Worm (Caenorhabditis elegans) whole organism, L2 larva: ENCODE measurements around the gene F53A10.2.

ENCODE experiments used
- aly-2 ChIP-seq: fragments of 150-350 bp; optimal IDR thresholded peaks from 2 replicates; lab custom pipeline; 2014; ENCODE audit warnings: missing biosample characterization, missing genetic modification characterization
- blmp-1 ChIP-seq: sonication (generic microtip); optimal IDR thresholded peaks from 2 replicates; lab custom pipeline; 2017; ENCODE audit warnings: missing genetic modification characterization, mild to moderate bottlenecking, missing compliant biosample characterization, antibody characterized with exemption, moderate library complexity; ENCODE audit not compliant: insufficient read depth
- ceh-82 ChIP-seq: fragments of 150-350 bp; optimal IDR thresholded peaks from 2 replicates; lab custom pipeline; 2014; ENCODE audit warnings: missing biosample characterization, missing genetic modification characterization
- elt-1 ChIP-seq: fragments of 150-350 bp; optimal IDR thresholded peaks from 2 replicates; lab custom pipeline; 2014; ENCODE audit warnings: missing biosample characterization, missing genetic modification characterization
- elt-3 ChIP-seq: sonication (generic microtip); optimal IDR thresholded peaks from 2 replicates; lab custom pipeline; 2017; ENCODE audit warnings: missing biosample characterization, missing genetic modification characterization
- fos-1 ChIP-seq: fragments of 150-350 bp; optimal IDR thresholded peaks from 2 replicates; lab custom pipeline; 2014; ENCODE audit warnings: missing biosample characterization, missing genetic modification characterization
- lin-13 ChIP-seq: fragments of 150-350 bp; optimal IDR thresholded peaks from 2 replicates; lab custom pipeline; 2014; ENCODE audit warnings: missing biosample characterization, missing genetic modification reagents, missing genetic modification characterization
- lsy-2 ChIP-seq, 2 experiments: fragments of 150-350 bp in 1 of 2; sonication (generic microtip) in 1 of 2; optimal IDR thresholded peaks; 2 replicates each; lab custom pipeline; 2014 to 2017; ENCODE audit warnings: missing biosample characterization in 2 of 2, missing genetic modification characterization in 2 of 2
- mdl-1 ChIP-seq, 2 experiments: fragments of 150-350 bp in 1 of 2; sonication (generic microtip) in 1 of 2; optimal IDR thresholded peaks; 2 replicates each; lab custom pipeline; 2017; ENCODE audit warnings: missing biosample characterization in 2 of 2, missing genetic modification characterization in 2 of 2
- nhr-10 ChIP-seq: sonication (generic microtip); optimal IDR thresholded peaks from 2 replicates; lab custom pipeline; 2017; ENCODE audit warnings: missing biosample characterization, missing genetic modification characterization
- skn-1 ChIP-seq: sonication (generic microtip); optimal IDR thresholded peaks from 2 replicates; lab custom pipeline; 2017; ENCODE audit warnings: missing biosample characterization, missing genetic modification characterization
- zag-1 ChIP-seq: fragments of 150-350 bp; optimal IDR thresholded peaks from 2 replicates; lab custom pipeline; 2014; ENCODE audit warnings: missing biosample characterization, missing genetic modification characterization
- ztf-4 ChIP-seq: fragments of 150-350 bp; optimal IDR thresholded peaks from 2 replicates; lab custom pipeline; 2014; ENCODE audit warnings: missing biosample characterization, missing genetic modification characterization

DNA sequence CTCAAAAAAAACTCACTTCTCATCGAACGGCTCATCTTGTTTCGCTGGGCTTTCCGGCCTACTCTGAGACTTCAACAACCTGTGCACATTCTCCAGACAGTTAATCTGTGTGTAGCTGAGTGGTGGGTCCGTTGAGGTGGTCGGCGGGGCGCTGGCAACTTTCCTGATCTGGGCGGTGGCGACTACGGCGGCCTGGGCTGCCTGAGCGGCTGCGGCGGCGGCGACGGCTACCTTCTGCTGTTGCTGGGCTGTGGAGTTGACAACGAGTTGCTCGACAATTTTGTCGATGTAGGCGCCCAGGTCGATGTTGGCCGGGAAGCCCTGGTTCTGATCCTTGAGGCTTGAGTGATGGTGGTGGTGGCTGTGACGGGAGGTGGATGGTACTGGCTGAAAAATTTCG, 38.8 kb downstream of the F53A10.2 start:
- TF ChIP-seq skn-1 (tag; lab: Kevin White, UChicago) (no peak), ceh-82 (tag; lab: Kevin White, UChicago) (no peak), mdl-1 (tag; optimal IDR thresholded peaks at IDR 0.05; lab: Kevin White, UChicago) (no peak), nhr-10 (tag; lab: Kevin White, UChicago) (no peak), elt-3 (no peak), lsy-2 (tag; optimal IDR thresholded peaks at IDR 0.05; lab: Kevin White, UChicago) (no peak), aly-2 (tag; lab: Kevin White, UChicago) (no peak), zag-1 (tag; lab: Kevin White, UChicago) (no peak), fos-1 (tag; lab: Kevin White, UChicago) (no peak), lin-13 (no peak), elt-1 (tag; lab: Kevin White, UChicago) (no peak), blmp-1 (tag; lab: Kevin White, UChicago) (no peak), ztf-4 (tag; lab: Kevin White, UChicago) (no peak)
